Worm (Caenorhabditis elegans) whole organism, L3 larva: Measurements from ENCODE around the gene nekl-4.
A peak's percentile ranks its signal among the peaks of the same experiment; 100 is the strongest.

Experiments used
- R02D3.7 ChIP-seq: fragments of 150-350 bp; optimal IDR thresholded peaks from 2 replicates; lab custom pipeline; 2014; ENCODE audit warnings: missing biosample characterization, missing genetic modification characterization
- ZK546.5 ChIP-seq: sonication (generic microtip); optimal IDR thresholded peaks from 2 replicates; lab custom pipeline; 2017; ENCODE audit warnings: missing biosample characterization, missing genetic modification characterization
- ceh-28 ChIP-seq: fragments of 150-350 bp; optimal IDR thresholded peaks from 2 replicates; lab custom pipeline; 2014; ENCODE audit warnings: missing biosample characterization, missing genetic modification reagents, missing genetic modification characterization
- elt-3 ChIP-seq, 3 experiments: fragments of 150-350 bp in 1 of 3; sonication (generic microtip) in 2 of 3; optimal IDR thresholded peaks; 2 replicates in 2 of 3; 4 replicates in 1 of 3; lab custom pipeline; 2014 to 2017; ENCODE audit warnings: missing biosample characterization in 3 of 3, missing genetic modification characterization in 3 of 3
- fos-1 ChIP-seq: fragments of 150-350 bp; optimal IDR thresholded peaks from 2 replicates; lab custom pipeline; 2014; ENCODE audit warnings: missing biosample characterization, missing genetic modification characterization
- lin-39 ChIP-seq: fragments of 150-350 bp; optimal IDR thresholded peaks from 2 replicates; lab custom pipeline; 2018; ENCODE audit warnings: missing biosample characterization, missing genetic modification reagents, missing genetic modification characterization
- nfya-1 ChIP-seq: sonication (generic microtip); optimal IDR thresholded peaks from 2 replicates; lab custom pipeline; 2017; ENCODE audit warnings: missing genetic modification characterization, mild to moderate bottlenecking, missing compliant biosample characterization, antibody characterized with exemption, moderate library complexity; ENCODE audit not compliant: insufficient read depth
- nhr-11 ChIP-seq: fragments of 150-350 bp; optimal IDR thresholded peaks from 2 replicates; lab custom pipeline; 2014; ENCODE audit warnings: missing biosample characterization, missing genetic modification characterization
- nhr-237 ChIP-seq: fragments of 150-350 bp; optimal IDR thresholded peaks from 2 replicates; lab custom pipeline; 2014; ENCODE audit warnings: missing biosample characterization, missing genetic modification characterization
- nhr-25 ChIP-seq: sonication (generic microtip); optimal IDR thresholded peaks from 2 replicates; lab custom pipeline; 2017; ENCODE audit warnings: missing biosample characterization, missing genetic modification characterization
- nhr-76 ChIP-seq: fragments of 150-350 bp; sonication (generic microtip); optimal IDR thresholded peaks from 5 replicates; lab custom pipeline; 2014; ENCODE audit warnings: missing biosample characterization, missing genetic modification characterization
- unc-39 ChIP-seq: sonication (generic microtip); optimal IDR thresholded peaks from 4 replicates; lab custom pipeline; 2017; ENCODE audit warnings: missing biosample characterization, missing genetic modification characterization

DNA sequence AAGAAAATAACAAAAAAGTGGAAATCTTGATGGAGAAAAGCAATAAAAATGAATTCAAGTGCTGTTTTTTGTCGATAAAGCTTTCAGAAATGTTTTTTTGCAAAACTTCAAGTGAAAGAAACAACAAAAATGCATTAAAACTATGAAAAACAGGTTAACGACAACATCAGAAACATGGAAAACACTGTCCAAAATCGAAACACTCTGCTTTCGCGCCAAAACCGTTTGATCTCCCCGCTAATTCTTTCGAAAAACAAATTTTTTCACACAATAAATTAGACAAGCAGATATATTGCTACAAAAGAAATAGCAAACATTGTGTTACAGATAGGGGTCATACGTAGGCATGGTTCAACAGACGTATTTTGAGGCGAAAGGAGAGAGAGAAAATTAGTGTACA, 24.5 kb upstream of the nekl-4 start:
- TF ChIP-seq lin-39 (tag; lab: Kevin White, UChicago) (no peak), ZK546.5 (tag; lab: Kevin White, UChicago) (no peak), R02D3.7 (tag; lab: Kevin White, UChicago) (no peak), nhr-25 (tag; lab: Kevin White, UChicago) (peak; percentile 37), nhr-76 (tag; lab: Kevin White, UChicago) (no peak), ceh-28 (tag; lab: Kevin White, UChicago) (no peak), nfya-1 (tag; lab: Kevin White, UChicago) (no peak), elt-3 (tag; optimal IDR thresholded peaks at IDR 0.05; lab: Kevin White, UChicago) (no peak), fos-1 (tag; lab: Kevin White, UChicago) (no peak), nhr-237 (tag; lab: Kevin White, UChicago) (no peak), nhr-11 (tag; lab: Kevin White, UChicago) (no peak), unc-39 (tag; lab: Kevin White, UChicago) (no peak)
